Worm (Caenorhabditis elegans): ENCODE measurements around the gene ctns-1.

The ctns-1 gene

DNA sequence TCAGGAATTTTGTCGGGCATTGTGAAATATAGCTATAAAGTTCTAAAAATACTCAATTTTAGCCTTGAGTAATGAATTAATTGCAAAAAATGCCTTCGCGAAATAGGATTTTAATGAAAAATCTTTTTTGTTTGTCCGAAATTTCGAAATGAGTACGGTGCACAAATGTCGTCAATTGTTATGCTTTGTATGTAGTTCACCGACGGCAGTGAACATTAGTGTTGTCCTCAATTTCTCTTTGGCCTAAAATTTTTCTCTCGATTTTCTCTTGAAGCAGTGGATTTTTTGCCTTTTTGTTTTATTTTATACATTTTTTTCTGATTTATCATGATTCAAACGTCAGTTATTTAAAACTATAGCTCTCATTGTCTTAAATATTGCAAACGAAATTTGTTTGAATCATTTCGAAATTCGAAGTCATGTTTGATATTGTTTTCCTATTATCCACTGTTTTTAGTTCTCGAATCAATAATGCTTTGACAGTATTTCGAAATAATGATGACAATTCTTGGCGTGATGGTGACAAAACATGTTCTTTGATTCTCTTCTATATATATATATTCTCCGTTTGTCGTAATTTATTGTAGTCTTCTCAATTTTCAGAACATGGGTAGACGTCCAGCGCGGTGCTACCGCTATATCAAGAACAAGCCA lies 6.7 kb upstream of the ctns-1 start, which contains the start of the genes ints-11 and rpl-10 (continued):
- no peak for TF ChIP-seq mef-2 (tag; optimal IDR thresholded peaks at IDR 0.05)
- TF ChIP-seq nhr-19 (GFP tag; conservative IDR thresholded peaks at IDR 0.05) = 0 out of 2 replicates have a peak, but pooled peaks have one; percentile 23
- no peak for TF ChIP-seq lin-14 (GFP tag; optimal IDR thresholded peaks at IDR 0.05)
- TF ChIP-seq unc-30 (tag; optimal IDR thresholded peaks at IDR 0.05) = no peak
- TF ChIP-seq hpl-2 (GFP tag; optimal IDR thresholded peaks at IDR 0.05) = no peak
- no peak for TF ChIP-seq ceh-88 (GFP tag; IDR thresholded peaks at IDR 0.05)
- TF ChIP-seq dpl-1 (GFP tag; optimal IDR thresholded peaks at IDR 0.05) = peak; percentile 51 to 74 (median 71)
- peak; percentile 41 for TF ChIP-seq C04F5.9 (tag; optimal IDR thresholded peaks at IDR 0.05)
- peak; percentile 44 for TF ChIP-seq rnt-1 (tag; optimal IDR thresholded peaks at IDR 0.05)
- TF ChIP-seq nhr-84 (tag; optimal IDR thresholded peaks at IDR 0.05) = no peak
- TF ChIP-seq lin-13 (GFP tag; optimal IDR thresholded peaks at IDR 0.05) = peak; percentile 12
- no peak for TF ChIP-seq alr-1 (tag; optimal IDR thresholded peaks at IDR 0.05; ENCODE audit: borderline replicate concordance)
- TF ChIP-seq lsy-2 (tag; optimal IDR thresholded peaks at IDR 0.05) = peak; percentile 89 to 98
- TF ChIP-seq aha-1 (tag; optimal IDR thresholded peaks at IDR 0.05) = no peak
- peak; percentile 19 for TF ChIP-seq tbx-2 (tag; optimal IDR thresholded peaks at IDR 0.05)
- peak; percentile 65 for TF ChIP-seq nhr-71 (tag; optimal IDR thresholded peaks at IDR 0.05)
- no peak for TF ChIP-seq aly-2 (tag; optimal IDR thresholded peaks at IDR 0.05)
- peak; percentile 72 for TF ChIP-seq mep-1 (tag; optimal IDR thresholded peaks at IDR 0.05)
- TF ChIP-seq elt-3 (tag; optimal IDR thresholded peaks at IDR 0.05) = peak in 1 of 6 experiments; percentile 33
- no peak for TF ChIP-seq nhr-90 (tag; optimal IDR thresholded peaks at IDR 0.05; ENCODE audit: poor library complexity)

DNA sequence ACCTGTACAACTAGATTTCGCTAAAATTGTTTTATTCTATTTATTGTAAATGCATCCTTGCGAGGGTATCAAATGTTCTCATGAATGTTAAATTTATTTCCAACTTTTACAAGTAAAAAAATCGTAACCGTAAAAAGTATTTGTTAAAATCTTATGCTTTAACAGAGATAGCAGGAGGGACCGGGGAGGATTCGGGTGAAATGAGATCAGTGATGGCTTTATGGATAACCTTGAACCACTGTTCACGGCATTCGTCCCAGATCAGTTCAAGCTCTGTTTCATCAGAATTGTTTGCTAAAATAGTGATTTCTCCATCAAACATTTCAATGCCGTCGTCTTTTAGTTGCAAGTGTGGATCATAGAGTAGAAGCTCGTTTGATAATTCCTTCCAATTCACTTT lies 4.4 kb upstream of the ctns-1 start:
- TF ChIP-seq ceh-82 (tag; optimal IDR thresholded peaks at IDR 0.05) (no peak), aly-2 (tag; optimal IDR thresholded peaks at IDR 0.05) (no peak), nhr-11 (tag; optimal IDR thresholded peaks at IDR 0.05) (no peak), pag-3 (tag; optimal IDR thresholded peaks at IDR 0.05; ENCODE audit: borderline replicate concordance, insufficient read depth) (no peak), sox-4 (tag; optimal IDR thresholded peaks at IDR 0.05) (no peak), aha-1 (tag; optimal IDR thresholded peaks at IDR 0.05) (no peak), nhr-28 (tag; optimal IDR thresholded peaks at IDR 0.05) (no peak), pax-3 (tag; optimal IDR thresholded peaks at IDR 0.05) (no peak), skn-1 (tag; optimal IDR thresholded peaks at IDR 0.05) (no peak), F16B12.6 (tag; optimal IDR thresholded peaks at IDR 0.05) (no peak), rnt-1 (tag; optimal IDR thresholded peaks at IDR 0.05) (no peak), ceh-8 (GFP tag; optimal IDR thresholded peaks at IDR 0.05) (no peak)

DNA sequence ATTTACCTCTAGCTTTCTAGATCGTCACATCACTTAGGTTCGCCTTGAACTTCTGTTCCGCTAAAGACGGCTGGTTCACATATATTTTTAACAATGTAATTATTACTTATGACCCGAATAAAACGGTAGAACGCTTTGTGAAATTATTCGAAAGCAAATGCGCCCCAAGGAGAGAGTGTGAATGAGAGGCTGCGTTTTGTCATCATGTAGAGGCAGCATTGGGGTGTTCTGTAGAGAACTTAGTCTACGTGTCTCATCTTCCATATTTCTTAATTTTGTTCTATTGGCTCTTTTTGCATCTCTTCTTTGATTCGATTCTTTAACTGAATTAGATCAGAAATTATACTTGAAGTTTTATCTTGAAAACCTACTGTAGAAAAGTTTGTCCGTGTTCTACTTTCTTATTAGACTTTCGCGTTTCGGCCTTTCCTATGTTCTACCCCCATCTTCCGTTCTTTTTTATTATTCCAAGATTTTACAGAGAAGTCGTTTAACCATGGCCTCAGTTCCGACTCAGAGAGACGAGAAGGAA lies 1.4 kb upstream of the ctns-1 start, which contains the start of gene cdc-48.2:
cdc-48.2 (plus strand) TSS at position 482 of the 532 bp plus-strand sequence.
- peak; percentile 5 to 30 for TF ChIP-seq lin-35 (GFP tag; optimal IDR thresholded peaks at IDR 0.05)
- TF ChIP-seq efl-1 (optimal IDR thresholded peaks at IDR 0.05) = no peak
- TF ChIP-seq efl-1 (GFP tag; optimal IDR thresholded peaks at IDR 0.05 in 1 of 2) = peak; percentile 5 to 10
- no peak for TF ChIP-seq fkh-10 (GFP tag; optimal IDR thresholded peaks at IDR 0.05)
- no peak for TF ChIP-seq irx-1 (tag; optimal IDR thresholded peaks at IDR 0.05)
- TF ChIP-seq skn-1 (tag; optimal IDR thresholded peaks at IDR 0.05) = peak; percentile 96
- no peak for TF ChIP-seq elt-3 (tag; optimal IDR thresholded peaks at IDR 0.05)
- peak in 1 of 3 experiments; percentile 4 for TF ChIP-seq dpl-1 (GFP tag; optimal IDR thresholded peaks at IDR 0.05)
- no peak for TF ChIP-seq ceh-63 (GFP tag; optimal IDR thresholded peaks at IDR 0.05)
- peak; percentile 4 for TF ChIP-seq lin-14 (GFP tag; optimal IDR thresholded peaks at IDR 0.05)
- TF ChIP-seq lsy-2 (tag; optimal IDR thresholded peaks at IDR 0.05) = peak in 1 of 2 experiments; percentile 36
- TF ChIP-seq lin-15B (tag; optimal IDR thresholded peaks at IDR 0.05) = no peak
- no peak for TF ChIP-seq lin-13 (GFP tag; optimal IDR thresholded peaks at IDR 0.05)
- TF ChIP-seq blmp-1 (tag; optimal IDR thresholded peaks at IDR 0.05) = peak; percentile 36
- TF ChIP-seq pqm-1 (tag; optimal IDR thresholded peaks at IDR 0.05) = no peak
